Fruit fly (Drosophila melanogaster) whole organism, adult: Measurements from ENCODE around the gene raskol.

Experiments
- CG14711 ChIP-seq: fragments of 200-800 bp; sonication (Bioruptor generic); optimal IDR thresholded peaks from 2 replicates; lab custom pipeline; 2018; ENCODE audit warnings: missing biosample characterization, mild to moderate bottlenecking, missing genetic modification characterization, moderate library complexity
- CG33017 ChIP-seq: fragments of 200-800 bp; sonication (Bioruptor generic); optimal IDR thresholded peaks from 2 replicates; lab custom pipeline; 2018; ENCODE audit warnings: missing biosample characterization, mild to moderate bottlenecking, missing genetic modification characterization, moderate library complexity
- CG7045 ChIP-seq: fragments of 200-800 bp; sonication (Bioruptor generic); optimal IDR thresholded peaks from 2 replicates; lab custom pipeline; 2017; ENCODE audit warnings: missing biosample characterization, mild to moderate bottlenecking, missing genetic modification characterization
- CG7101 ChIP-seq: fragments of 200-800 bp; sonication (Bioruptor generic); optimal IDR thresholded peaks from 2 replicates; lab custom pipeline; 2018; ENCODE audit warnings: missing biosample characterization, mild to moderate bottlenecking, missing genetic modification characterization, moderate library complexity
- Mnt ChIP-seq: fragments of 200-800 bp; sonication (Bioruptor generic); optimal IDR thresholded peaks from 2 replicates; lab custom pipeline; 2016; ENCODE audit warnings: missing biosample characterization, mild to moderate bottlenecking, missing genetic modification characterization
- kay ChIP-seq: fragments of 200-800 bp; sonication (Bioruptor generic); peaks from one replicate; lab custom pipeline; 2016; ENCODE audit warnings: missing biosample characterization, missing genetic modification characterization, borderline replicate concordance
- ovo ChIP-seq: fragments of 200-800 bp; sonication (Bioruptor generic); optimal IDR thresholded peaks from 2 replicates; lab custom pipeline; 2016; ENCODE audit warnings: missing biosample characterization, missing genetic modification characterization

dm6 chrX:17764897-17765296 is 55.0 kb downstream of the raskol start:
- TF ChIP-seq CG7045 (GFP tag; lab: Kevin White, UChicago) (no peak), CG33017 (tag; lab: Kevin White, UChicago) (no peak), CG7101 (no peak), ovo (no peak), CG14711 (tag; lab: Kevin White, UChicago) (no peak), kay (GFP tag; lab: Kevin White, UChicago) (no peak), Mnt (GFP tag; lab: Kevin White, UChicago) (no peak)
